Worm (Caenorhabditis elegans) whole organism, L2 larva: ENCODE results near the gene srz-83.

Experiments used
- C34F6.9 ChIP-seq: fragments of 150-350 bp; optimal IDR thresholded peaks from 2 replicates; lab custom pipeline; 2014; ENCODE audit warnings: missing biosample characterization, missing genetic modification characterization
- F13H6.1 ChIP-seq: sonication (generic microtip); optimal IDR thresholded peaks from 2 replicates; lab custom pipeline; 2016; ENCODE audit warnings: missing genetic modification characterization, missing compliant biosample characterization
- R02D3.7 ChIP-seq: fragments of 150-350 bp; optimal IDR thresholded peaks from 2 replicates; lab custom pipeline; 2014; ENCODE audit warnings: missing biosample characterization, missing genetic modification characterization
- Y55F3AM.14 ChIP-seq: fragments of 200-800 bp; sonication (Bioruptor generic); optimal IDR thresholded peaks from 2 replicates; lab custom pipeline; 2018; ENCODE audit warnings: mild to moderate bottlenecking, missing genetic modification characterization, missing compliant biosample characterization
- ZK546.5 ChIP-seq: sonication (generic microtip); optimal IDR thresholded peaks from 2 replicates; lab custom pipeline; 2017; ENCODE audit warnings: missing biosample characterization, missing genetic modification characterization
- aly-2 ChIP-seq: fragments of 150-350 bp; optimal IDR thresholded peaks from 2 replicates; lab custom pipeline; 2014; ENCODE audit warnings: missing biosample characterization, missing genetic modification characterization
- blmp-1 ChIP-seq: sonication (generic microtip); optimal IDR thresholded peaks from 2 replicates; lab custom pipeline; 2017; ENCODE audit warnings: missing genetic modification characterization, mild to moderate bottlenecking, missing compliant biosample characterization, antibody characterized with exemption, moderate library complexity; ENCODE audit not compliant: insufficient read depth
- ceh-16 ChIP-seq: fragments of 150-350 bp; optimal IDR thresholded peaks from 2 replicates; lab custom pipeline; 2014; ENCODE audit warnings: missing biosample characterization, missing genetic modification characterization
- ceh-82 ChIP-seq: fragments of 150-350 bp; optimal IDR thresholded peaks from 2 replicates; lab custom pipeline; 2014; ENCODE audit warnings: missing biosample characterization, missing genetic modification characterization
- crh-2 ChIP-seq: sonication (generic microtip); optimal IDR thresholded peaks from 2 replicates; lab custom pipeline; 2017; ENCODE audit warnings: missing biosample characterization, missing genetic modification characterization
- egl-27 ChIP-seq: sonication (generic microtip); optimal IDR thresholded peaks from 3 replicates; lab custom pipeline; 2017; ENCODE audit warnings: missing biosample characterization, missing genetic modification reagents, missing genetic modification characterization
- elt-1 ChIP-seq: fragments of 150-350 bp; optimal IDR thresholded peaks from 2 replicates; lab custom pipeline; 2014; ENCODE audit warnings: missing biosample characterization, missing genetic modification characterization
- elt-3 ChIP-seq: sonication (generic microtip); optimal IDR thresholded peaks from 2 replicates; lab custom pipeline; 2017; ENCODE audit warnings: missing biosample characterization, missing genetic modification characterization
- fos-1 ChIP-seq: fragments of 150-350 bp; optimal IDR thresholded peaks from 2 replicates; lab custom pipeline; 2014; ENCODE audit warnings: missing biosample characterization, missing genetic modification characterization
- gmeb-1 ChIP-seq: fragments of 150-350 bp; optimal IDR thresholded peaks from 2 replicates; lab custom pipeline; 2014; ENCODE audit warnings: missing biosample characterization, missing genetic modification characterization
- lin-11 ChIP-seq: fragments of 150-350 bp; sonication (generic microtip); optimal IDR thresholded peaks from 2 replicates; lab custom pipeline; 2014; ENCODE audit warnings: missing biosample characterization, missing genetic modification characterization, inconsistent platforms, mixed read lengths
- lin-13 ChIP-seq: fragments of 150-350 bp; optimal IDR thresholded peaks from 2 replicates; lab custom pipeline; 2014; ENCODE audit warnings: missing biosample characterization, missing genetic modification reagents, missing genetic modification characterization
- lin-39 ChIP-seq: fragments of 150-350 bp; optimal IDR thresholded peaks from 2 replicates; lab custom pipeline; 2014; ENCODE audit warnings: missing biosample characterization, missing genetic modification reagents, missing genetic modification characterization
- lsy-2 ChIP-seq, 2 experiments: fragments of 150-350 bp in 1 of 2; sonication (generic microtip) in 1 of 2; optimal IDR thresholded peaks; 2 replicates each; lab custom pipeline; 2014 to 2017; ENCODE audit warnings: missing biosample characterization in 2 of 2, missing genetic modification characterization in 2 of 2
- mab-5 ChIP-seq: fragments of 150-350 bp; optimal IDR thresholded peaks from 2 replicates; lab custom pipeline; 2014; ENCODE audit warnings: missing biosample characterization, missing genetic modification characterization
- mbf-1 ChIP-seq: sonication (generic microtip); optimal IDR thresholded peaks from 2 replicates; lab custom pipeline; 2017; ENCODE audit warnings: missing biosample characterization, missing genetic modification characterization
- mdl-1 ChIP-seq, 2 experiments: fragments of 150-350 bp in 1 of 2; sonication (generic microtip) in 1 of 2; optimal IDR thresholded peaks; 2 replicates each; lab custom pipeline; 2017; ENCODE audit warnings: missing biosample characterization in 2 of 2, missing genetic modification characterization in 2 of 2
- nhr-10 ChIP-seq: sonication (generic microtip); optimal IDR thresholded peaks from 2 replicates; lab custom pipeline; 2017; ENCODE audit warnings: missing biosample characterization, missing genetic modification characterization
- nhr-11 ChIP-seq: fragments of 150-350 bp; optimal IDR thresholded peaks from 2 replicates; lab custom pipeline; 2014; ENCODE audit warnings: missing biosample characterization, missing genetic modification characterization
- nhr-12 ChIP-seq: fragments of 150-350 bp; optimal IDR thresholded peaks from 2 replicates; lab custom pipeline; 2014; ENCODE audit warnings: missing biosample characterization, missing genetic modification characterization
- nhr-129 ChIP-seq: fragments of 150-350 bp; optimal IDR thresholded peaks from 2 replicates; lab custom pipeline; 2014; ENCODE audit warnings: missing biosample characterization, missing genetic modification characterization
- nhr-21 ChIP-seq: fragments of 150-350 bp; optimal IDR thresholded peaks from 2 replicates; lab custom pipeline; 2014; ENCODE audit warnings: missing biosample characterization, missing genetic modification characterization
- nhr-23 ChIP-seq: fragments of 150-350 bp; optimal IDR thresholded peaks from 2 replicates; lab custom pipeline; 2014; ENCODE audit warnings: missing biosample characterization, missing genetic modification reagents, missing genetic modification characterization
- nhr-237 ChIP-seq: fragments of 150-350 bp; optimal IDR thresholded peaks from 2 replicates; lab custom pipeline; 2014; ENCODE audit warnings: missing biosample characterization, missing genetic modification characterization
- nhr-25 ChIP-seq: fragments of 150-350 bp; sonication (generic microtip); optimal IDR thresholded peaks from 3 replicates; lab custom pipeline; 2014; ENCODE audit warnings: missing biosample characterization, missing genetic modification characterization
- nhr-6 ChIP-seq: fragments of 150-350 bp; optimal IDR thresholded peaks from 2 replicates; lab custom pipeline; 2014; ENCODE audit warnings: missing biosample characterization, missing genetic modification characterization
- sem-4 ChIP-seq: fragments of 150-350 bp; optimal IDR thresholded peaks from 2 replicates; lab custom pipeline; 2014; ENCODE audit warnings: missing biosample characterization, missing genetic modification reagents, missing genetic modification characterization
- skn-1 ChIP-seq: sonication (generic microtip); optimal IDR thresholded peaks from 2 replicates; lab custom pipeline; 2017; ENCODE audit warnings: missing biosample characterization, missing genetic modification characterization
- sma-3 ChIP-seq: sonication (generic microtip); optimal IDR thresholded peaks from 2 replicates; lab custom pipeline; 2016; ENCODE audit warnings: missing genetic modification reagents, missing genetic modification characterization, missing compliant biosample characterization
- sma-9 ChIP-seq, 2 experiments: fragments of 150-350 bp in 1 of 2; sonication (generic microtip) in 1 of 2; optimal IDR thresholded peaks; 2 replicates each; lab custom pipeline; 2014 to 2016; ENCODE audit warnings: missing genetic modification characterization in 2 of 2, mild to moderate bottlenecking in 1 of 2, missing biosample characterization in 1 of 2, missing compliant biosample characterization in 1 of 2, missing genetic modification reagents in 1 of 2, moderate library complexity in 1 of 2
- snpc-4 ChIP-seq: fragments of 150-350 bp; optimal IDR thresholded peaks from 2 replicates; lab custom pipeline; 2014; ENCODE audit warnings: missing biosample characterization, missing genetic modification characterization
- unc-39 ChIP-seq: fragments of 150-350 bp; optimal IDR thresholded peaks from 2 replicates; lab custom pipeline; 2014; ENCODE audit warnings: missing biosample characterization, missing genetic modification characterization
- unc-55 ChIP-seq: fragments of 150-350 bp; sonication (generic microtip); optimal IDR thresholded peaks from 3 replicates; lab custom pipeline; 2014; ENCODE audit warnings: missing biosample characterization, missing genetic modification reagents, missing genetic modification characterization
- unc-62 ChIP-seq: fragments of 150-350 bp; optimal IDR thresholded peaks from 2 replicates; lab custom pipeline; 2014; ENCODE audit warnings: missing biosample characterization, missing genetic modification reagents, missing genetic modification characterization
- zag-1 ChIP-seq: fragments of 150-350 bp; optimal IDR thresholded peaks from 2 replicates; lab custom pipeline; 2014; ENCODE audit warnings: missing biosample characterization, missing genetic modification characterization
- ztf-1 ChIP-seq: fragments of 200-800 bp; sonication (Bioruptor generic); conservative IDR thresholded peaks from 2 replicates; pipeline ENCODE4 v1.3.6; 2022; ENCODE audit warnings: missing genetic modification characterization, missing compliant biosample characterization
- ztf-11 ChIP-seq: sonication (generic microtip); optimal IDR thresholded peaks from 2 replicates; lab custom pipeline; 2017; ENCODE audit warnings: missing biosample characterization, missing genetic modification characterization
- ztf-4 ChIP-seq: fragments of 150-350 bp; optimal IDR thresholded peaks from 2 replicates; lab custom pipeline; 2014; ENCODE audit warnings: missing biosample characterization, missing genetic modification characterization

The srz-83 gene

DNA sequence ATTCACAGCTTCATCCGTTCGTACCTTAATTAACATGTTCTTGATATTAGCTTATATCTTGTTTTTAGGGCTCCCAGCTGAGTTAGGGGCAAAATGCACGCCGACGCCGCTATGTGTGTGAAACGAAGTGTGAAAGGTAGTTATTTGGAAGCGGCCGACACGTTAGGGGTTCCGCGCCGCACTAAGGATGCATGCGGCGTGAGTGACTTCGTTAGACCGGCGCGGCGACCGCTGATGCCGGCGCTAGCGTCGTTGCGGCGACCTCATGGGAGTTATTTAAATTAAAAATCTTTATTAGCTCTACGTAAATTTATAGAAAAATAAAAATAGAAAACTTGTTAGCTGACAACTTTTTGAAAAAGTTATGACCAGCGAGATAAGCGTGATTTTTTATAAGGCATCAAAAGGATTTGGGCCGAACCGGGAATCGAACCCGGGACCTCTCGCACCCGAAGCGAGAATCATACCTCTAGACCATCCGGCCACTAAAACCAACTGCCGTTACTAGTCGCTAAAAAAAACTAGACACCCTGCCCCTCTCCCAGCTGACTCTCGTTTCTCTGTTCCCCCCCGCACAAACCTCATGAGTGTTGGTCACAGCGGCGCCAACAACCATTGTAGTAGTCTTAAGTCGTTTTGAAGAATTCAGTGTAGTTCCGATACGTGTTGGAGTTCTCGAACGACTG is 47.7 kb downstream of the srz-83 start:
- TF ChIP-seq nhr-11 (tag; lab: Kevin White, UChicago), result no peak
- TF ChIP-seq lin-13 (GFP tag; lab: Kevin White, UChicago), result no peak
- TF ChIP-seq ztf-11 (tag; lab: Kevin White, UChicago), result no peak
- TF ChIP-seq unc-55 (GFP tag; lab: Kevin White, UChicago), result peak; percentile 59
- no peak for TF ChIP-seq nhr-6
- TF ChIP-seq sem-4 (tag; lab: Kevin White, UChicago), result no peak
- TF ChIP-seq nhr-237 (tag; lab: Kevin White, UChicago), result no peak
- no peak for TF ChIP-seq ceh-16 (tag; lab: Kevin White, UChicago)
- peak; percentile 67 for TF ChIP-seq sma-9 (GFP tag; optimal IDR thresholded peaks at IDR 0.05; lab: Kevin White, UChicago)
- TF ChIP-seq sma-9 (tag; optimal IDR thresholded peaks at IDR 0.05; lab: Kevin White, UChicago), result no peak
- TF ChIP-seq ceh-82, result no peak
- no peak for TF ChIP-seq egl-27 (tag; lab: Kevin White, UChicago)
- no peak for TF ChIP-seq lin-39
- TF ChIP-seq lin-11 (tag; lab: Kevin White, UChicago), result peak; percentile 65
- no peak for TF ChIP-seq nhr-25 (tag; lab: Kevin White, UChicago)
- TF ChIP-seq nhr-21, result peak; percentile 33
- TF ChIP-seq lsy-2 (tag; optimal IDR thresholded peaks at IDR 0.05; lab: Kevin White, UChicago), result peak; percentile 15 to 46
- no peak for TF ChIP-seq elt-3 (tag; lab: Kevin White, UChicago)
- no peak for TF ChIP-seq unc-62 (GFP tag; lab: Kevin White, UChicago)
- TF ChIP-seq aly-2, result no peak
- TF ChIP-seq F13H6.1 (tag; lab: Kevin White, UChicago), result peak; percentile 61
- no peak for TF ChIP-seq mbf-1 (tag; lab: Kevin White, UChicago)
- TF ChIP-seq zag-1 (tag; lab: Kevin White, UChicago), result no peak
- peak; percentile 64 for TF ChIP-seq sma-3
- no peak for TF ChIP-seq unc-39 (tag; lab: Kevin White, UChicago)
- no peak for TF ChIP-seq snpc-4
- no peak for TF ChIP-seq nhr-12
- no peak for TF ChIP-seq mdl-1 (tag; optimal IDR thresholded peaks at IDR 0.05; lab: Kevin White, UChicago)
- TF ChIP-seq C34F6.9 (tag; lab: Kevin White, UChicago), result peak; percentile 37
- peak; percentile 49 for TF ChIP-seq crh-2 (tag; lab: Kevin White, UChicago)
- no peak for TF ChIP-seq blmp-1 (tag; lab: Kevin White, UChicago)
- TF ChIP-seq skn-1, result no peak
- no peak for TF ChIP-seq nhr-10 (tag; lab: Kevin White, UChicago)
- no peak for TF ChIP-seq ZK546.5
- no peak for TF ChIP-seq elt-1 (tag; lab: Kevin White, UChicago)
- peak; percentile 32 for TF ChIP-seq fos-1
- TF ChIP-seq ztf-4 (tag; lab: Kevin White, UChicago), result no peak
- TF ChIP-seq nhr-23 (tag; lab: Kevin White, UChicago), result no peak
- TF ChIP-seq R02D3.7 (tag; lab: Kevin White, UChicago), result no peak
- no peak for TF ChIP-seq ztf-1 (GFP tag; lab: Robert Waterston, UW)
- TF ChIP-seq gmeb-1 (tag; lab: Kevin White, UChicago), result peak; percentile 65
- peak; percentile 35 for TF ChIP-seq Y55F3AM.14
- TF ChIP-seq mab-5 (tag; lab: Kevin White, UChicago), result no peak
- peak; percentile 56 for TF ChIP-seq nhr-129 (tag; lab: Kevin White, UChicago)

DNA sequence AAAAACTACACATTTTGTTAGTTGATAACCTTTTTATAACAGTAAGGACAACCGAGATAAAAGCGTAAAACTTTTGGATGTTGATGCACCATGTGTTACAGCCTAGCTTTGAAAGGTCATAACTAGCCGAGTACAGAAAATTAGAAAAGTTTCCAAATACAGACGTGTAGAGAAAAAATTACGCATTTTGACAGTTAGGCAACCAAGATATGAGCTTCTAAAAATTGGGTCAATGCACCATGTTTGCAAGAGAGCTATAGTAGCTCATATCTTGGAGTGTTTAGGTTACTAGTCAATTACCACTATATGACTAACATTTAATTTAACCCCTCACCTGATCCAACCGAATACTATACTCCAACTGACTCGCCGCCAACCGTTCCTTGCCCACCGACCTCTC is 48.7 kb downstream of the srz-83 start:
- TF ChIP-seq fos-1, result no peak
- no peak for TF ChIP-seq mdl-1 (tag; optimal IDR thresholded peaks at IDR 0.05; lab: Kevin White, UChicago)
- no peak for TF ChIP-seq ceh-16 (tag; lab: Kevin White, UChicago)
- no peak for TF ChIP-seq nhr-237 (tag; lab: Kevin White, UChicago)
- TF ChIP-seq zag-1 (tag; lab: Kevin White, UChicago), result no peak
- TF ChIP-seq skn-1, result no peak
- TF ChIP-seq lin-13 (GFP tag; lab: Kevin White, UChicago), result no peak
- TF ChIP-seq snpc-4, result no peak
